Worm (Caenorhabditis elegans) whole organism, midembryonic: ENCODE results near the gene osm-1.

Source experiments
- cog-1 ChIP-seq: sonication (generic microtip); optimal IDR thresholded peaks from 2 replicates; lab custom pipeline; 2016; ENCODE audit warnings: missing genetic modification characterization, missing compliant biosample characterization
- klf-2 ChIP-seq: fragments of 200-800 bp; sonication (Bioruptor generic); conservative IDR thresholded peaks from 2 replicates; pipeline ENCODE4 v1.3.6; 2022; ENCODE audit warnings: missing genetic modification reagents, missing genetic modification characterization, missing compliant biosample characterization

- TF ChIP-seq klf-2 (GFP tag; lab: Robert Waterston, UW) = no peak
- TF ChIP-seq cog-1 (tag; lab: Kevin White, UChicago) = no peak
Observed at ce11 chrX:16536230-16536940, 4.1 kb upstream of the osm-1 start, which contains the start of gene pat-9.
